Worm (Caenorhabditis elegans) whole organism, early embryonic: ENCODE results near the gene gst-6.

Source experiments
- aly-1 ChIP-seq: sonication (generic microtip); optimal IDR thresholded peaks from 2 replicates; lab custom pipeline; 2016; ENCODE audit warnings: missing genetic modification characterization, missing compliant biosample characterization
- hmbx-1 ChIP-seq: sonication (generic microtip); optimal IDR thresholded peaks from 2 replicates; lab custom pipeline; 2016; ENCODE audit warnings: mild to moderate bottlenecking, missing genetic modification characterization, missing compliant biosample characterization
- tbx-37 ChIP-seq: fragments of 200-800 bp; sonication (Bioruptor generic); conservative IDR thresholded peaks from 2 replicates; pipeline ENCODE4 v1.3.6; 2022; ENCODE audit warnings: missing genetic modification reagents, missing genetic modification characterization, missing compliant biosample characterization

DNA sequence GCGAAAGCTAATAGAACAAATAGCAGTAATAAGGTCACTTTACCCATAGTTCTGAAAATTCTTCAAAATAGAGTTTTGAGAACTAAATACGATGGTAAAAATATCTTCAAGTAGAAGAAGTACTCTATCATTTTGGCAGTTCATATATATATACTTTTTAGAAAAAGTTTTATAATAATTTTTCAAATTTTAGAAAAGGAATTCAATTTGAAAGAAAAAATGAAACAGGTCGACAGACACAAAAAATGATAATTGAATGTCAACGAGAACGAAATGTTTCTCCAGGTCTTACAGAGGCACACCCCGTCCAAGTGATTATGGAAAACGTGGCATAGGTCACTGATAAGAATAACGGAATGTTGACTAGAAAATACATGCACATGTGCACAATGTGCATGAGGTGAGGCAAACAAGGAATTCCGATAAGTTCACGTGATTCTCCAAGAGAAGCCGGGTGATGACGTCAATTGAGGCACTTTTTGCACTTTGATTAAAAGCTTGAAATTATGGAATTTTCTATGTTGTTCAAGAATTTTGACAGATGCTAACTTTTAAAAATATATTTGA lies 45.6 kb downstream of the gst-6 start, which contains the start of gene aagr-2:
- no peak for TF ChIP-seq tbx-37 (GFP tag; lab: Robert Waterston, UW)
- no peak for TF ChIP-seq hmbx-1 (tag; lab: Kevin White, UChicago)
- TF ChIP-seq aly-1 (tag; lab: Kevin White, UChicago): no peak
